Fruit fly (Drosophila melanogaster) whole organism, prepupa: ENCODE measurements around the gene Tsp29Fa.

Experiments used
- Blimp-1 ChIP-seq: fragments of 200-800 bp; sonication (Bioruptor generic); optimal IDR thresholded peaks from 3 replicates; lab custom pipeline; 2017; ENCODE audit warnings: missing biosample characterization, missing genetic modification characterization, mild to moderate bottlenecking, moderate library complexity, missing genetic modification reagents
- CG10669 ChIP-seq: fragments of 200-800 bp; sonication (Bioruptor generic); optimal IDR thresholded peaks from 3 replicates; lab custom pipeline; 2018; ENCODE audit warnings: missing biosample characterization, mild to moderate bottlenecking, missing genetic modification characterization, moderate library complexity
- CG11762 ChIP-seq: fragments of 200-800 bp; sonication (Bioruptor generic); optimal IDR thresholded peaks from 3 replicates; lab custom pipeline; 2016; ENCODE audit warnings: missing biosample characterization, missing genetic modification characterization; ENCODE audit not compliant: insufficient read depth
- CG11902 ChIP-seq: fragments of 200-800 bp; sonication (Bioruptor generic); optimal IDR thresholded peaks from 3 replicates; lab custom pipeline; 2016; ENCODE audit warnings: missing biosample characterization, missing genetic modification characterization
- CG15336 ChIP-seq: fragments of 200-800 bp; sonication (Bioruptor generic); IDR thresholded peaks from 2 replicates; pipeline ENCODE4 v1.3.6; 2022; ENCODE audit warnings: missing biosample characterization, missing genetic modification characterization
- CG3032 ChIP-seq: fragments of 200-800 bp; optimal IDR thresholded peaks from 2 replicates; lab custom pipeline; 2019; ENCODE audit warnings: missing biosample characterization, mild to moderate bottlenecking, missing genetic modification characterization, moderate library complexity
- CG31627 ChIP-seq: fragments of 200-800 bp; sonication (Bioruptor generic); optimal IDR thresholded peaks from 3 replicates; lab custom pipeline; 2016; ENCODE audit warnings: missing biosample characterization, missing genetic modification characterization
- CG32006 ChIP-seq: fragments of 200-800 bp; sonication (Bioruptor generic); optimal IDR thresholded peaks from 3 replicates; lab custom pipeline; 2017; ENCODE audit warnings: missing biosample characterization, mild to moderate bottlenecking, missing genetic modification characterization
- CG3919 ChIP-seq: fragments of 200-800 bp; sonication (Bioruptor generic); optimal IDR thresholded peaks from 3 replicates; lab custom pipeline; 2016; ENCODE audit warnings: missing biosample characterization, missing genetic modification characterization
- CG4318 ChIP-seq: fragments of 200-800 bp; sonication (Bioruptor generic); optimal IDR thresholded peaks from 3 replicates; lab custom pipeline; 2017; ENCODE audit warnings: missing biosample characterization, mild to moderate bottlenecking, missing genetic modification characterization
- CG6163 ChIP-seq: fragments of 200-800 bp; sonication (Bioruptor generic); IDR thresholded peaks from 3 replicates; pipeline ENCODE4 v1.3.6; 2022; ENCODE audit warnings: missing biosample characterization, missing genetic modification characterization
- CG6276 ChIP-seq: fragments of 200-800 bp; sonication (Bioruptor generic); optimal IDR thresholded peaks from 2 replicates; lab custom pipeline; 2017; ENCODE audit warnings: missing biosample characterization, mild to moderate bottlenecking, missing genetic modification characterization
- CG6792 ChIP-seq: fragments of 200-800 bp; sonication (Bioruptor generic); optimal IDR thresholded peaks from 3 replicates; lab custom pipeline; 2016; ENCODE audit warnings: missing biosample characterization, missing genetic modification characterization
- CG6808 ChIP-seq: fragments of 200-800 bp; sonication (Bioruptor generic); optimal IDR thresholded peaks from 3 replicates; lab custom pipeline; 2017; ENCODE audit warnings: missing biosample characterization, missing genetic modification characterization, mild to moderate bottlenecking, moderate library complexity, missing genetic modification reagents
- CG6854 ChIP-seq: fragments of 200-800 bp; sonication (Bioruptor generic); optimal IDR thresholded peaks from 2 replicates; lab custom pipeline; 2017; ENCODE audit warnings: missing biosample characterization, mild to moderate bottlenecking, missing genetic modification characterization
- CG7368 ChIP-seq: fragments of 200-800 bp; sonication (Bioruptor generic); optimal IDR thresholded peaks from 3 replicates; lab custom pipeline; 2016; ENCODE audit warnings: missing biosample characterization, missing genetic modification characterization
- CG8119 ChIP-seq: fragments of 200-800 bp; sonication (Bioruptor generic); IDR thresholded peaks from 3 replicates; pipeline ENCODE4 v1.3.6; 2022; ENCODE audit warnings: missing biosample characterization, missing genetic modification characterization
- CG8319 ChIP-seq: fragments of 200-800 bp; sonication (Bioruptor generic); optimal IDR thresholded peaks from 3 replicates; lab custom pipeline; 2016; ENCODE audit warnings: missing biosample characterization, missing genetic modification characterization
- CG9139 ChIP-seq: fragments of 200-800 bp; sonication (Bioruptor generic); optimal IDR thresholded peaks from 3 replicates; lab custom pipeline; 2017; ENCODE audit warnings: missing biosample characterization, mild to moderate bottlenecking, missing genetic modification characterization
- Eip75B ChIP-seq: fragments of 200-800 bp; sonication (Bioruptor generic); optimal IDR thresholded peaks from 3 replicates; lab custom pipeline; 2016; ENCODE audit warnings: missing biosample characterization, missing genetic modification characterization
- Eip78C ChIP-seq: fragments of 200-800 bp; sonication (Bioruptor generic); peaks from one replicate; lab custom pipeline; 2016; ENCODE audit warnings: missing biosample characterization, missing genetic modification characterization
- Eip93F ChIP-seq: fragments of 200-800 bp; sonication (Bioruptor generic); optimal IDR thresholded peaks from 2 replicates; lab custom pipeline; 2016; ENCODE audit warnings: missing biosample characterization, mild to moderate bottlenecking, missing genetic modification characterization
- Ets21C ChIP-seq: fragments of 200-800 bp; sonication (Bioruptor generic); optimal IDR thresholded peaks from 3 replicates; lab custom pipeline; 2016; ENCODE audit warnings: missing biosample characterization, missing genetic modification characterization
- Ets96B ChIP-seq: fragments of 200-800 bp; optimal IDR thresholded peaks from 2 replicates; lab custom pipeline; 2019; ENCODE audit warnings: missing biosample characterization, mild to moderate bottlenecking, missing genetic modification characterization, moderate library complexity
- Gug ChIP-seq: fragments of 200-800 bp; sonication (Bioruptor generic); IDR thresholded peaks from 2 replicates; pipeline ENCODE4 v1.3.6; 2022; ENCODE audit warnings: missing biosample characterization, missing genetic modification characterization
- Hr4 ChIP-seq: fragments of 200-800 bp; sonication (Bioruptor generic); optimal IDR thresholded peaks from 3 replicates; lab custom pipeline; 2016; ENCODE audit warnings: missing biosample characterization, missing genetic modification characterization
- Lpt ChIP-seq: fragments of 200-800 bp; sonication (Bioruptor generic); optimal IDR thresholded peaks from 3 replicates; lab custom pipeline; 2016; ENCODE audit warnings: missing biosample characterization, missing genetic modification characterization
- Met ChIP-seq: fragments of 200-800 bp; sonication (Bioruptor generic); optimal IDR thresholded peaks from 3 replicates; lab custom pipeline; 2016; ENCODE audit warnings: missing biosample characterization, missing genetic modification characterization
- OdsH ChIP-seq: fragments of 200-800 bp; sonication (Bioruptor generic); optimal IDR thresholded peaks from 3 replicates; lab custom pipeline; 2016; ENCODE audit warnings: missing biosample characterization, missing genetic modification characterization
- Sox14 ChIP-seq: fragments of 200-800 bp; sonication (Bioruptor generic); optimal IDR thresholded peaks from 3 replicates; lab custom pipeline; 2016; ENCODE audit warnings: missing biosample characterization, missing genetic modification characterization
- Sox15 ChIP-seq: fragments of 200-800 bp; sonication (Bioruptor generic); optimal IDR thresholded peaks from 3 replicates; lab custom pipeline; 2016; ENCODE audit warnings: missing biosample characterization, missing genetic modification characterization
- acj6 ChIP-seq: fragments of 200-800 bp; sonication (Bioruptor generic); optimal IDR thresholded peaks from 3 replicates; lab custom pipeline; 2016; ENCODE audit warnings: missing biosample characterization, missing genetic modification characterization
- cyc ChIP-seq: fragments of 200-800 bp; sonication (Bioruptor generic); optimal IDR thresholded peaks from 3 replicates; lab custom pipeline; 2016; ENCODE audit warnings: missing biosample characterization, missing genetic modification characterization
- dac ChIP-seq: fragments of 200-800 bp; sonication (Bioruptor generic); optimal IDR thresholded peaks from 2 replicates; lab custom pipeline; 2017; ENCODE audit warnings: missing biosample characterization, mild to moderate bottlenecking, missing genetic modification characterization
- dsx ChIP-seq: fragments of 200-800 bp; optimal IDR thresholded peaks from 3 replicates; lab custom pipeline; 2019; ENCODE audit warnings: missing biosample characterization, mild to moderate bottlenecking, missing genetic modification characterization, moderate library complexity; ENCODE audit not compliant: poor library complexity, severe bottlenecking
- eg ChIP-seq: fragments of 200-800 bp; sonication (Bioruptor generic); IDR thresholded peaks from 3 replicates; pipeline ENCODE4 v1.3.6; 2022; ENCODE audit warnings: missing biosample characterization, missing genetic modification characterization
- fd59A ChIP-seq: fragments of 200-800 bp; sonication (Bioruptor generic); optimal IDR thresholded peaks from 2 replicates; lab custom pipeline; 2017; ENCODE audit warnings: missing biosample characterization, mild to moderate bottlenecking, missing genetic modification characterization, missing genetic modification reagents
- fd85E ChIP-seq: fragments of 200-800 bp; sonication (Bioruptor generic); optimal IDR thresholded peaks from 3 replicates; lab custom pipeline; 2016; ENCODE audit warnings: missing biosample characterization, missing genetic modification characterization
- fkh ChIP-seq: fragments of 200-800 bp; sonication (Bioruptor generic); optimal IDR thresholded peaks from 3 replicates; lab custom pipeline; 2017; ENCODE audit warnings: missing biosample characterization, mild to moderate bottlenecking, missing genetic modification characterization, moderate library complexity
- net ChIP-seq: fragments of 200-800 bp; sonication (Bioruptor generic); optimal IDR thresholded peaks from 3 replicates; lab custom pipeline; 2016; ENCODE audit warnings: missing biosample characterization, missing genetic modification characterization
- pdm3 ChIP-seq: fragments of 200-800 bp; sonication (Bioruptor generic); optimal IDR thresholded peaks from 3 replicates; lab custom pipeline; 2016; ENCODE audit warnings: missing biosample characterization, missing genetic modification characterization
- spab ChIP-seq: fragments of 200-800 bp; sonication (Bioruptor generic); optimal IDR thresholded peaks from 2 replicates; lab custom pipeline; 2017; ENCODE audit warnings: missing biosample characterization, mild to moderate bottlenecking, missing genetic modification characterization, missing genetic modification reagents
- topi ChIP-seq: fragments of 200-800 bp; sonication (Bioruptor generic); optimal IDR thresholded peaks from 3 replicates; lab custom pipeline; 2016; ENCODE audit warnings: missing biosample characterization, missing genetic modification characterization

The Tsp29Fa gene

DNA sequence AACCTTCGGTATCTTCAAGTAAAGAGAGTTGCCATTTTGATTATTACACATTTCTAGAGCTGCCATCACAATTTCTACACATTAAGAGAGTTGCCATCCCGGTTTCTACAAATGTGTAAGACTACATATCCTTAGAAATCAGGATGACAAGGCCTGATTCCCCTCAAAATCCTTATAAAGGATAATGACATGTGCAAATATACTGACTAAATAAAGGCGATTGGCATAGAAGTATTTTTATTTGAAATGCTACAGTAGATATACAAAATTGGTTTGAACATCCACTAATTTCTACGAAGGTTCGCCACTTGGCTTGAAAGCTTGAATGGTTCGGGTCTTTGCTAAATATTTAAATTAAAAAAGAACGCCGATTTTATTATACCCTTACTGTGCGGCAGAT, 45.0 kb upstream of the Tsp29Fa start:
- TF ChIP-seq CG6792 (GFP tag; lab: Kevin White, UChicago) (no peak), CG6808 (GFP tag; lab: Kevin White, UChicago) (peak; percentile 58)
- TF ChIP-seq, all 60 proteins: peak for 1

DNA sequence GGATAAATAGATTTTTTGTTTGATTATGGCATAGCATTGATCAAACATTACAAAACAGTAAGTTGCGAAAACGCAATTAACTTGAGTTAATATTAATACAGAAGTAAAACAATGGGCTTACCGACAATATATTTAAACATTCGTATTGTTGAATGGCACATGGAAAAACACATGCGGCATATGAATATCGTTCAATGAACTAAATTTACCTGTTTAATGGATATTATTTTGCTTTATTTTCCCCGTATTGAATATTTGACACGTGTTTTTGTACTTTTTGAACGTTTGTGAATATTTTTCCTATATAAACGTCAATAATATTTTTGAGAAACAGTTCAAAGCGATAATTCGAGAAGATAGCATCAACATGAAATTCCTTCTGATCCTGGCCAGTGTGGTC, 42.6 kb upstream of the Tsp29Fa start, which contains the start of gene CG42713:
CG42713 (plus strand) TSS at position 301 of the 400 bp plus-strand sequence.
- TF ChIP-seq dsx = no peak
- TF ChIP-seq Eip93F (GFP tag; lab: Kevin White, UChicago) = no peak
- no peak for TF ChIP-seq fd59A (GFP tag; lab: Kevin White, UChicago)
- TF ChIP-seq CG6163 = no peak
- TF ChIP-seq topi (GFP tag; lab: Kevin White, UChicago) = no peak
- no peak for TF ChIP-seq CG11902 (GFP tag; lab: Kevin White, UChicago)
- TF ChIP-seq Sox14 (GFP tag; lab: Kevin White, UChicago) = no peak
- TF ChIP-seq CG8119 = no peak
- no peak for TF ChIP-seq dac (GFP tag; lab: Kevin White, UChicago)
- TF ChIP-seq Ets96B = no peak
- no peak for TF ChIP-seq CG32006
- TF ChIP-seq CG31627 (GFP tag; lab: Kevin White, UChicago) = no peak
- TF ChIP-seq eg (GFP tag; lab: Robert Waterston, UW) = no peak
- TF ChIP-seq spab (GFP tag; lab: Kevin White, UChicago) = no peak
- TF ChIP-seq CG7368 (GFP tag; lab: Kevin White, UChicago) = no peak
- no peak for TF ChIP-seq fkh (GFP tag; lab: Kevin White, UChicago)
- TF ChIP-seq CG3919 (GFP tag; lab: Kevin White, UChicago) = no peak
- TF ChIP-seq CG6792 (GFP tag; lab: Kevin White, UChicago) = no peak
- no peak for TF ChIP-seq Met (GFP tag; lab: Kevin White, UChicago)
- no peak for TF ChIP-seq Hr4 (GFP tag; lab: Kevin White, UChicago)

- TF ChIP-seq Sox15 = no peak
- peak; percentile 43; the same call in 1 of the 3 replicates for TF ChIP-seq CG6163
- TF ChIP-seq dsx = no peak
- TF ChIP-seq Blimp-1 = no peak
- no peak for TF ChIP-seq CG11762 (GFP tag; lab: Kevin White, UChicago)
- TF ChIP-seq fd85E (GFP tag; lab: Kevin White, UChicago) = no peak
- peak; percentile 15 for TF ChIP-seq cyc
- TF ChIP-seq Eip78C (GFP tag; lab: Kevin White, UChicago) = peak; percentile 12
- 0 out of 3 replicates have a peak, but pooled peaks have one; percentile 20 for TF ChIP-seq eg (GFP tag; lab: Robert Waterston, UW)
- TF ChIP-seq, all 60 proteins: peak for 4
Observed at dm6 chr2L:8894224-8894623, 39.5 kb upstream of the Tsp29Fa start.

DNA sequence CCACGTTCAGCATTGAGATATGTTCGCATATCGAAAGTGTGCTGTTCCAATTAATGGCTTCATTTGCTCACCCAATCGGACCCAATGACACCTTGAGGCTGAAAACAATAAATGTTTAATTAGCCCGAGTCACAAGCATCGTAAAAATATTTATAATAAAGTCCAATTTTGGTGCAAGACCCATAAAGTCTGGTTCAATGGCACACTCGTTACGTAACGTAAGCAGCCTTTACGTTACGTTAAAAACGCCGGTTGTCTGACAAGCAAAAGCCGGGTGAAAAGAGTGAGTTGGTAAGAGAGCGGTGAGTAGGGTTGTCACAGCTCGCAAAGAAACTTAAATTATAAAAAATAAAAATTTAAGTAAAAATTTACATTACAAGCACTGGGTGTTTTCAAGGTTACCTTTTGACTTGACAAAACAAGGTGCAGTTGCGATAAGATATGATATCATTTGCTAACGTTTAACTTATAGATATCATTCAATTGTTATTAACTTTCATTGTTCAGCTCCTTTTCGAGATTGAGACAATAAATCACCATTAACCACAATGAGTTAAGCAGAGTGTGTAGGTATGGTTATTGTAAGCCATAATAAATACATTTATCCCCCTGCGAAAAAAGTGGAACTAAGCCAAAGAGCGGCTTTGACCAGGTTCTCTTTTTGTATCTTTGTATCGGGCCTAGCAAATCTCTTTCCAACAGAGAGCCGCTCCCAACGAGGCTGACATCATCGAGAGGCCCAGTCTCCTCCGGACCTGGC, 35.6 kb upstream of the Tsp29Fa start:
- TF ChIP-seq Eip75B (peak; percentile 62), CG6276 (GFP tag; lab: Kevin White, UChicago) (peak; percentile 80), CG3919 (GFP tag; lab: Kevin White, UChicago) (peak; percentile 70), pdm3 (GFP tag; lab: Kevin White, UChicago) (peak; percentile 64), Gug (GFP tag; lab: Robert Waterston, UW) (peak; percentile 38; the same call in 1 of the 2 replicates), CG3032 (peak; percentile 82), Eip93F (GFP tag; lab: Kevin White, UChicago) (peak; percentile 47), CG9139 (GFP tag; lab: Kevin White, UChicago) (peak; percentile 69), CG15336 (GFP tag; lab: Robert Waterston, UW) (peak; percentile 77), fd85E (GFP tag; lab: Kevin White, UChicago) (no peak), CG31627 (GFP tag; lab: Kevin White, UChicago) (peak; percentile 62), OdsH (peak; percentile 79), Lpt (GFP tag; lab: Kevin White, UChicago) (peak; percentile 53), Sox14 (GFP tag; lab: Kevin White, UChicago) (peak; percentile 79), CG8319 (GFP tag; lab: Kevin White, UChicago) (no peak), cyc (peak; percentile 51), fkh (GFP tag; lab: Kevin White, UChicago) (no peak), CG32006 (peak; percentile 87), Ets21C (GFP tag; lab: Kevin White, UChicago) (peak; percentile 49), CG6854 (peak; percentile 27), CG4318 (GFP tag; lab: Kevin White, UChicago) (peak; percentile 67), Sox15 (peak; percentile 33), spab (GFP tag; lab: Kevin White, UChicago) (peak; percentile 71), CG10669 (GFP tag; lab: Kevin White, UChicago) (peak; percentile 74), acj6 (GFP tag; lab: Kevin White, UChicago) (peak; percentile 79), dac (GFP tag; lab: Kevin White, UChicago) (peak; percentile 70), CG11902 (GFP tag; lab: Kevin White, UChicago) (peak; percentile 21), net (GFP tag; lab: Kevin White, UChicago) (peak; percentile 77)
